Fruit fly (Drosophila melanogaster) Kc167 (cell line): Measurements from ENCODE around the gene DIP2.

Experiments used
- Myc ChIP-seq: fragments of >200 bp; optimal IDR thresholded peaks from 2 replicates; lab custom pipeline; 2017; ENCODE audit warnings: missing external identifiers
- Sin3A ChIP-seq: fragments of >200 bp; optimal IDR thresholded peaks from 2 replicates; lab custom pipeline; 2018; ENCODE audit warnings: missing external identifiers
- h ChIP-seq: fragments of >200 bp; optimal IDR thresholded peaks from 3 replicates; lab custom pipeline; 2018; ENCODE audit warnings: missing external identifiers
- psq ChIP-seq: fragments of >200 bp; optimal IDR thresholded peaks from 2 replicates; lab custom pipeline; 2017; ENCODE audit warnings: missing external identifiers
- ttk ChIP-seq: sonication (Bioruptor generic); optimal IDR thresholded peaks from 2 replicates; lab custom pipeline; 2017; ENCODE audit warnings: missing external identifiers

DNA sequence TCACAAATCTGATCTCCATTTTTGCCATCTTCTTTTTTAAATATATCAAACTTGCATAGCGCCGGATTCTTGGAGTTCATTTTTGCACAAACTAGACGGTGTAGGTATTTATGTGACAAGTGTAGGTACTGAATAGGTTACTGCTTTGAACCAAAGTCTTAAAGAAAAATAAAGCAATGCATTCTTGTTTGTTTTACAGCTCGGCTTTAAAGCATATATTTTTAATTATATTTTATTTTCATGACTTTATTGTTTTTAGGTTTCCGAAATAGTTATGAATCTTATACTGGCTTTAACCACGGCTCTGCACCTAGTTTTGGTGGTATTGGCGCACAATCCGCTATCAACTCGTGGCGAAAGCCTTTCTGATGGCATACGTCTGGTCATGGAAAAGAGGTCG lies 15.5 kb upstream of the DIP2 start, which contains the start of gene CG32845:
- TF ChIP-seq Myc (lab: Kevin White, UChicago) (no peak), Sin3A (no peak), ttk (no peak), h (lab: Kevin White, UChicago) (no peak), psq (lab: Kevin White, UChicago) (no peak)
